Fruit fly (Drosophila melanogaster): Measurements from ENCODE around the gene CG15387.

dm6 chr2L:2254950-2255349 lies 28.9 kb upstream of the CG15387 start, which contains the start of gene Send1:
- TF ChIP-seq CG1620 (GFP tag; optimal IDR thresholded peaks at IDR 0.05): no peak
- TF ChIP-seq CG33017 (tag; optimal IDR thresholded peaks at IDR 0.05): no peak
- no peak for TF ChIP-seq ovo (GFP tag; optimal IDR thresholded peaks at IDR 0.05)
- TF ChIP-seq CG11617 (GFP tag; optimal IDR thresholded peaks at IDR 0.05): no peak
- no peak for TF ChIP-seq Hr96 (GFP tag; optimal IDR thresholded peaks at IDR 0.05)
- no peak for TF ChIP-seq pad (GFP tag; optimal IDR thresholded peaks at IDR 0.05)

Measured in whole organism, adult.